Fruit fly (Drosophila melanogaster) whole organism: ENCODE measurements around the gene Tbca.

ENCODE experiments used
- CG8478 ChIP-seq: fragments of >200 bp; optimal IDR thresholded peaks from 2 replicates; lab custom pipeline; 2018; ENCODE audit warnings: inconsistent platforms
- Dll ChIP-seq: fragments of >200 bp; optimal IDR thresholded peaks from 2 replicates; lab custom pipeline; 2017
- EcR ChIP-seq, 2 experiments: fragments of >200 bp; optimal IDR thresholded peaks; 2 replicates each; lab custom pipeline; 2017; ENCODE audit warnings: missing biosample characterization in 2 of 2, missing genetic modification characterization in 2 of 2, missing genetic modification reagents in 2 of 2
- pan ChIP-seq: fragments of >200 bp; optimal IDR thresholded peaks from 2 replicates; lab custom pipeline; 2017
- psq ChIP-seq: fragments of >200 bp; optimal IDR thresholded peaks from 2 replicates; lab custom pipeline; 2017
- usp ChIP-seq: fragments of >200 bp; optimal IDR thresholded peaks from 2 replicates; lab custom pipeline; 2017; ENCODE audit warnings: missing biosample characterization, missing genetic modification characterization, mixed read lengths

dm6 chr3R:31704524-31705215 is 38.6 kb upstream of the Tbca start:
- TF ChIP-seq psq (lab: Kevin White, UChicago) (no peak), EcR (GFP tag; optimal IDR thresholded peaks at IDR 0.05; lab: Kevin White, UChicago) (peak in 1 of 2 experiments; percentile 16), pan (lab: Kevin White, UChicago) (no peak), Dll (lab: Kevin White, UChicago) (no peak), usp (no peak), CG8478 (no peak)
